Worm (Caenorhabditis elegans) whole organism, mixed stage, embryonic: ENCODE results near the gene C18A3.10.
"Not testable (repeated sequence)": the region's sequence is repeated elsewhere in the genome, so short reads cannot be mapped to it uniquely, and the experiment has no call there.

ENCODE experiments used
- M03D4.4 ChIP-seq: sonication (generic microtip); optimal IDR thresholded peaks from 2 replicates; lab custom pipeline; 2017; ENCODE audit warnings: mild to moderate bottlenecking, missing genetic modification characterization, missing compliant biosample characterization
- bed-3 ChIP-seq: fragments of 200-800 bp; sonication (Bioruptor generic); optimal IDR thresholded peaks from 3 replicates; lab custom pipeline; 2018; ENCODE audit warnings: mild to moderate bottlenecking, missing genetic modification characterization, moderate library complexity, missing compliant biosample characterization
- ceh-39 ChIP-seq: fragments of 150-350 bp; optimal IDR thresholded peaks from 2 replicates; lab custom pipeline; 2014; ENCODE audit warnings: missing biosample characterization, missing genetic modification characterization
- ceh-43 ChIP-seq: fragments of 200-800 bp; sonication (Bioruptor generic); optimal IDR thresholded peaks from 2 replicates; lab custom pipeline; 2018; ENCODE audit warnings: mild to moderate bottlenecking, missing genetic modification characterization, moderate library complexity, missing compliant biosample characterization
- ceh-83 ChIP-seq: fragments of 200-800 bp; sonication (Bioruptor generic); optimal IDR thresholded peaks from 2 replicates; lab custom pipeline; 2018; ENCODE audit warnings: mild to moderate bottlenecking, missing genetic modification characterization, missing compliant biosample characterization
- ces-1 ChIP-seq: fragments of 150-350 bp; optimal IDR thresholded peaks from 2 replicates; lab custom pipeline; 2014; ENCODE audit warnings: missing biosample characterization, missing genetic modification reagents, missing genetic modification characterization
- cnd-1 ChIP-seq: fragments of 200-800 bp; sonication (Bioruptor generic); optimal IDR thresholded peaks from 2 replicates; lab custom pipeline; 2018; ENCODE audit warnings: mild to moderate bottlenecking, missing genetic modification characterization, missing compliant biosample characterization
- drap-1 ChIP-seq: fragments of 200-800 bp; sonication (Bioruptor generic); optimal IDR thresholded peaks from 3 replicates; lab custom pipeline; 2018; ENCODE audit warnings: mild to moderate bottlenecking, missing genetic modification characterization, missing compliant biosample characterization
- elt-3 ChIP-seq: fragments of 150-350 bp; optimal IDR thresholded peaks from 2 replicates; lab custom pipeline; 2014; ENCODE audit warnings: missing biosample characterization, missing genetic modification characterization
- flh-1 ChIP-seq: fragments of 200-800 bp; sonication (Bioruptor generic); optimal IDR thresholded peaks from 2 replicates; lab custom pipeline; 2018; ENCODE audit warnings: mild to moderate bottlenecking, missing genetic modification characterization, moderate library complexity, missing compliant biosample characterization
- ham-2 ChIP-seq: fragments of 200-800 bp; sonication (Bioruptor generic); optimal IDR thresholded peaks from 2 replicates; lab custom pipeline; 2018; ENCODE audit warnings: mild to moderate bottlenecking, missing genetic modification characterization, missing compliant biosample characterization
- lin-13 ChIP-seq: fragments of 150-350 bp; optimal IDR thresholded peaks from 2 replicates; lab custom pipeline; 2014; ENCODE audit warnings: missing biosample characterization, missing genetic modification characterization
- lin-32 ChIP-seq: fragments of 200-800 bp; sonication (Bioruptor generic); optimal IDR thresholded peaks from 2 replicates; lab custom pipeline; 2018; ENCODE audit warnings: mild to moderate bottlenecking, missing genetic modification characterization, missing compliant biosample characterization
- lsy-2 ChIP-seq: fragments of 150-350 bp; optimal IDR thresholded peaks from 2 replicates; lab custom pipeline; 2014; ENCODE audit warnings: missing biosample characterization, missing genetic modification characterization
- mab-5 ChIP-seq: fragments of 150-350 bp; optimal IDR thresholded peaks from 2 replicates; lab custom pipeline; 2014; ENCODE audit warnings: missing biosample characterization, missing genetic modification characterization
- mep-1 ChIP-seq: fragments of 150-350 bp; optimal IDR thresholded peaks from 2 replicates; lab custom pipeline; 2017; ENCODE audit warnings: missing biosample characterization, missing genetic modification reagents, missing genetic modification characterization, inconsistent platforms
- mls-2 ChIP-seq: sonication (generic microtip); optimal IDR thresholded peaks from 2 replicates; lab custom pipeline; 2016; ENCODE audit warnings: mild to moderate bottlenecking, missing genetic modification characterization, moderate library complexity, missing compliant biosample characterization
- nhr-12 ChIP-seq: fragments of 150-350 bp; optimal IDR thresholded peaks from 2 replicates; lab custom pipeline; 2014; ENCODE audit warnings: missing biosample characterization, missing genetic modification characterization
- nhr-237 ChIP-seq: fragments of 150-350 bp; optimal IDR thresholded peaks from 2 replicates; lab custom pipeline; 2014; ENCODE audit warnings: missing biosample characterization, missing genetic modification characterization
- nhr-28 ChIP-seq: fragments of 150-350 bp; optimal IDR thresholded peaks from 2 replicates; lab custom pipeline; 2014; ENCODE audit warnings: missing biosample characterization, missing genetic modification characterization
- nhr-76 ChIP-seq: sonication (generic microtip); optimal IDR thresholded peaks from 2 replicates; lab custom pipeline; 2017; ENCODE audit warnings: missing biosample characterization, missing genetic modification characterization
- pha-4 ChIP-seq: fragments of 150-350 bp; optimal IDR thresholded peaks from 2 replicates; lab custom pipeline; 2018; ENCODE audit warnings: missing biosample characterization, missing genetic modification reagents, missing genetic modification characterization
- snpc-4 ChIP-seq: fragments of 150-350 bp; optimal IDR thresholded peaks from 2 replicates; lab custom pipeline; 2014; ENCODE audit warnings: missing biosample characterization, missing genetic modification characterization
- sptf-1 ChIP-seq: sonication (generic microtip); optimal IDR thresholded peaks from 2 replicates; lab custom pipeline; 2017; ENCODE audit warnings: mild to moderate bottlenecking, missing genetic modification characterization, moderate library complexity, missing compliant biosample characterization
- tbx-8 ChIP-seq: fragments of 200-800 bp; sonication (Bioruptor generic); optimal IDR thresholded peaks from 2 replicates; lab custom pipeline; 2018; ENCODE audit warnings: mild to moderate bottlenecking, missing genetic modification characterization, moderate library complexity, missing compliant biosample characterization
- unc-120 ChIP-seq: sonication (generic microtip); optimal IDR thresholded peaks from 2 replicates; lab custom pipeline; 2017; ENCODE audit warnings: missing genetic modification characterization, missing compliant biosample characterization; ENCODE audit not compliant: poor library complexity, severe bottlenecking
- unc-39 ChIP-seq: fragments of 150-350 bp; optimal IDR thresholded peaks from 2 replicates; lab custom pipeline; 2014; ENCODE audit warnings: missing biosample characterization, missing genetic modification characterization
- zip-8 ChIP-seq: fragments of 150-350 bp; optimal IDR thresholded peaks from 2 replicates; lab custom pipeline; 2014; ENCODE audit warnings: missing biosample characterization, missing genetic modification characterization
- ztf-11 ChIP-seq: fragments of 150-350 bp; optimal IDR thresholded peaks from 2 replicates; lab custom pipeline; 2014; ENCODE audit warnings: missing biosample characterization, missing genetic modification characterization

The C18A3.10 gene

ce11 chrII:5715745-5716357 lies at the start of gene C18A3.10, which contains the start of gene C18A3.3:
Gene C18A3.10 (minus strand): TSS chrII:5715845.
Gene C18A3.3 (plus strand): TSS chrII:5716307.
- TF ChIP-seq flh-1 (GFP tag; lab: Kevin White, UChicago) (no peak), ceh-83 (GFP tag; lab: Kevin White, UChicago) (no peak), ztf-11 (tag; lab: Kevin White, UChicago) (no peak), pha-4 (no peak), mls-2 (tag; lab: Kevin White, UChicago) (no peak), zip-8 (no peak), unc-120 (tag; lab: Kevin White, UChicago) (no peak), ceh-43 (GFP tag; lab: Kevin White, UChicago) (no peak), cnd-1 (no peak), tbx-8 (GFP tag; lab: Kevin White, UChicago) (no peak), sptf-1 (no peak), unc-39 (tag; lab: Kevin White, UChicago) (no peak), lsy-2 (tag; lab: Kevin White, UChicago) (no peak), elt-3 (tag; lab: Kevin White, UChicago) (no peak), mab-5 (tag; lab: Kevin White, UChicago) (no peak), nhr-12 (tag; lab: Kevin White, UChicago) (no peak), M03D4.4 (no peak), mep-1 (tag; lab: Kevin White, UChicago) (no peak), ces-1 (GFP tag; lab: Kevin White, UChicago) (no peak), drap-1 (GFP tag; lab: Kevin White, UChicago) (no peak)
- TF ChIP-seq, all 35 proteins: peak for 0

- TF ChIP-seq drap-1 (GFP tag; lab: Kevin White, UChicago), result no peak
- no peak for TF ChIP-seq ztf-11 (tag; lab: Kevin White, UChicago)
- no peak for TF ChIP-seq nhr-237 (tag; lab: Kevin White, UChicago)
- TF ChIP-seq ceh-39, result no peak
- TF ChIP-seq mab-5 (tag; lab: Kevin White, UChicago), result no peak
- no peak for TF ChIP-seq ham-2 (GFP tag; lab: Kevin White, UChicago)
- no peak for TF ChIP-seq ceh-43 (GFP tag; lab: Kevin White, UChicago)
- no peak for TF ChIP-seq pha-4
Measured at ce11 chrII:5765318-5765717, 49.7 kb upstream of the C18A3.10 start, which contains the start of gene ifb-1. Gene ifb-1 (plus strand): TSS chrII:5765618.

- not testable (repeated sequence) for TF ChIP-seq ham-2 (GFP tag; lab: Kevin White, UChicago); lin-13 (tag; lab: Kevin White, UChicago); lsy-2 (tag; lab: Kevin White, UChicago)
Measured at ce11 chrII:5757656-5758055, 42.0 kb upstream of the C18A3.10 start, which contains the start of the genes F10C1.3 and F10C1.23. Gene F10C1.3 (minus strand): TSS chrII:5757756. Gene F10C1.23 (plus strand): TSS chrII:5758040.

ce11 chrII:5754168-5754567 lies 38.5 kb upstream of the C18A3.10 start, which contains the start of gene F10C1.8:
Gene F10C1.8 (plus strand): TSS chrII:5754468.
- TF ChIP-seq cnd-1 (no peak), sptf-1 (no peak), drap-1 (GFP tag; lab: Kevin White, UChicago) (no peak), zip-8 (no peak), nhr-237 (tag; lab: Kevin White, UChicago) (no peak), ham-2 (GFP tag; lab: Kevin White, UChicago) (no peak), snpc-4 (tag; lab: Kevin White, UChicago) (no peak), nhr-76 (no peak), ceh-39 (no peak), lin-13 (tag; lab: Kevin White, UChicago) (no peak), unc-39 (tag; lab: Kevin White, UChicago) (no peak), tbx-8 (GFP tag; lab: Kevin White, UChicago) (no peak), flh-1 (GFP tag; lab: Kevin White, UChicago) (no peak), nhr-28 (tag; lab: Kevin White, UChicago) (no peak), mls-2 (tag; lab: Kevin White, UChicago) (no peak), lin-32 (GFP tag; lab: Kevin White, UChicago) (no peak), elt-3 (tag; lab: Kevin White, UChicago) (no peak), bed-3 (GFP tag; lab: Kevin White, UChicago) (no peak)
- TF ChIP-seq, all 35 proteins: peak for 0

- TF ChIP-seq sptf-1, result no peak
- no peak for TF ChIP-seq nhr-12 (tag; lab: Kevin White, UChicago)
- no peak for TF ChIP-seq ceh-43 (GFP tag; lab: Kevin White, UChicago)
- TF ChIP-seq ceh-83 (GFP tag; lab: Kevin White, UChicago), result no peak
- TF ChIP-seq unc-39 (tag; lab: Kevin White, UChicago), result no peak
- no peak for TF ChIP-seq M03D4.4
- TF ChIP-seq mab-5 (tag; lab: Kevin White, UChicago), result no peak
- TF ChIP-seq mls-2 (tag; lab: Kevin White, UChicago), result no peak
- TF ChIP-seq, all 35 proteins: peak for 0
Measured at ce11 chrII:5751353-5751752, 35.7 kb upstream of the C18A3.10 start.
